Fruit fly (Drosophila melanogaster) whole organism, embryonic: ENCODE data around the gene ohgt.
A peak's percentile ranks its signal among the peaks of the same experiment; 100 is the strongest.

Source experiments
- CG10462 ChIP-seq: fragments of 200-800 bp; sonication (Bioruptor generic); optimal IDR thresholded peaks from 2 replicates; lab custom pipeline; 2016; ENCODE audit warnings: missing biosample characterization, missing genetic modification characterization
- CG11398 ChIP-seq: fragments of 200-800 bp; sonication (Bioruptor generic); optimal IDR thresholded peaks from 2 replicates; lab custom pipeline; 2016; ENCODE audit warnings: missing biosample characterization, missing genetic modification characterization
- CG14710 ChIP-seq: fragments of 200-800 bp; sonication (Bioruptor generic); optimal IDR thresholded peaks from 3 replicates; lab custom pipeline; 2019; ENCODE audit warnings: missing biosample characterization, mild to moderate bottlenecking, missing genetic modification characterization, moderate library complexity
- CG15696 ChIP-seq: fragments of 200-800 bp; sonication (Bioruptor generic); optimal IDR thresholded peaks from 2 replicates; lab custom pipeline; 2019; ENCODE audit warnings: missing biosample characterization, mild to moderate bottlenecking, missing genetic modification characterization, moderate library complexity
- CG17385 ChIP-seq: fragments of 200-800 bp; sonication (Bioruptor generic); optimal IDR thresholded peaks from 3 replicates; lab custom pipeline; 2018; ENCODE audit warnings: missing biosample characterization, mild to moderate bottlenecking, missing genetic modification characterization
- CG17802 ChIP-seq: fragments of 200-800 bp; sonication (Bioruptor generic); optimal IDR thresholded peaks from 2 replicates; lab custom pipeline; 2018; ENCODE audit warnings: missing biosample characterization, mild to moderate bottlenecking, missing genetic modification characterization, moderate library complexity
- CG3281 ChIP-seq: fragments of 200-800 bp; sonication (Bioruptor generic); optimal IDR thresholded peaks from 3 replicates; lab custom pipeline; 2017; ENCODE audit warnings: missing biosample characterization, mild to moderate bottlenecking, missing genetic modification characterization
- CG33213 ChIP-seq: fragments of 200-800 bp; sonication (Bioruptor generic); optimal IDR thresholded peaks from 3 replicates; lab custom pipeline; 2016; ENCODE audit warnings: missing biosample characterization, missing genetic modification characterization
- CG3407 ChIP-seq: fragments of 200-800 bp; sonication (Bioruptor generic); optimal IDR thresholded peaks from 2 replicates; lab custom pipeline; 2018; ENCODE audit warnings: missing biosample characterization, mild to moderate bottlenecking, missing genetic modification characterization
- CG3838 ChIP-seq: fragments of 200-800 bp; sonication (Bioruptor generic); optimal IDR thresholded peaks from 3 replicates; lab custom pipeline; 2016; ENCODE audit warnings: missing biosample characterization, missing genetic modification characterization
- CG6272 ChIP-seq: fragments of 200-800 bp; sonication (Bioruptor generic); IDR thresholded peaks from 2 replicates; pipeline ENCODE4 v1.3.6; 2022; ENCODE audit warnings: missing biosample characterization, missing genetic modification characterization
- CG6791 ChIP-seq: fragments of 200-800 bp; sonication (Bioruptor generic); IDR thresholded peaks from 3 replicates; pipeline ENCODE4 v1.3.6; 2022; ENCODE audit warnings: missing biosample characterization, missing genetic modification characterization; ENCODE audit not compliant: partially characterized antibody
- CG7271 ChIP-seq: fragments of 200-800 bp; sonication (Bioruptor generic); optimal IDR thresholded peaks from 2 replicates; lab custom pipeline; 2018; ENCODE audit warnings: missing biosample characterization, mild to moderate bottlenecking, missing genetic modification characterization, moderate library complexity
- CG7963 ChIP-seq: fragments of 200-800 bp; sonication (Bioruptor generic); IDR thresholded peaks from 3 replicates; pipeline ENCODE4 v1.3.6; 2022; ENCODE audit warnings: missing biosample characterization, missing genetic modification characterization; ENCODE audit not compliant: partially characterized antibody
- CG8089 ChIP-seq: fragments of 200-800 bp; sonication (Bioruptor generic); optimal IDR thresholded peaks from 3 replicates; lab custom pipeline; 2016; ENCODE audit warnings: missing biosample characterization, missing genetic modification characterization
- CG8281 ChIP-seq: fragments of 200-800 bp; sonication (Bioruptor generic); optimal IDR thresholded peaks from 2 replicates; lab custom pipeline; 2018; ENCODE audit warnings: missing biosample characterization, mild to moderate bottlenecking, missing genetic modification characterization, moderate library complexity
- CG9437 ChIP-seq: fragments of 200-800 bp; sonication (Bioruptor generic); optimal IDR thresholded peaks from 2 replicates; lab custom pipeline; 2018; ENCODE audit warnings: missing biosample characterization, mild to moderate bottlenecking, missing genetic modification characterization
- CG9817 ChIP-seq: fragments of 200-800 bp; sonication (Bioruptor generic); optimal IDR thresholded peaks from 2 replicates; lab custom pipeline; 2018; ENCODE audit warnings: missing biosample characterization, mild to moderate bottlenecking, missing genetic modification characterization, moderate library complexity
- Camta ChIP-seq: fragments of 200-800 bp; sonication (Bioruptor generic); optimal IDR thresholded peaks from 2 replicates; lab custom pipeline; 2016; ENCODE audit warnings: missing biosample characterization, missing genetic modification characterization
- CoRest ChIP-seq: fragments of 200-800 bp; sonication (Bioruptor generic); optimal IDR thresholded peaks from 3 replicates; lab custom pipeline; 2018; ENCODE audit warnings: missing biosample characterization, mild to moderate bottlenecking, missing genetic modification characterization, moderate library complexity
- Dad ChIP-seq: fragments of 200-800 bp; sonication (Bioruptor generic); optimal IDR thresholded peaks from 3 replicates; lab custom pipeline; 2016; ENCODE audit warnings: missing biosample characterization, missing genetic modification characterization
- Dek ChIP-seq: fragments of 200-800 bp; sonication (Bioruptor generic); optimal IDR thresholded peaks from 3 replicates; lab custom pipeline; 2019; ENCODE audit warnings: missing biosample characterization, mild to moderate bottlenecking, missing genetic modification characterization, moderate library complexity
- Fer3 ChIP-seq: fragments of 200-800 bp; sonication (Bioruptor generic); optimal IDR thresholded peaks from 2 replicates; lab custom pipeline; 2018; ENCODE audit warnings: missing biosample characterization, mild to moderate bottlenecking, missing genetic modification characterization, moderate library complexity
- Gug ChIP-seq: fragments of 200-800 bp; sonication (Bioruptor generic); IDR thresholded peaks from 4 replicates; pipeline ENCODE4 v1.3.6; 2022; ENCODE audit warnings: missing biosample characterization, missing genetic modification characterization
- MESR4 ChIP-seq: fragments of 200-800 bp; sonication (Bioruptor generic); optimal IDR thresholded peaks from 2 replicates; lab custom pipeline; 2018; ENCODE audit warnings: missing biosample characterization, mild to moderate bottlenecking, missing genetic modification characterization, moderate library complexity
- NK7.1 ChIP-seq: fragments of 200-800 bp; sonication (Bioruptor generic); optimal IDR thresholded peaks from 3 replicates; lab custom pipeline; 2016; ENCODE audit warnings: missing biosample characterization, missing genetic modification characterization
- Side ChIP-seq: fragments of 200-800 bp; sonication (Bioruptor generic); optimal IDR thresholded peaks from 2 replicates; lab custom pipeline; 2016; ENCODE audit warnings: missing biosample characterization, missing genetic modification characterization
- Sox100B ChIP-seq: fragments of 200-800 bp; sonication (Bioruptor generic); optimal IDR thresholded peaks from 3 replicates; lab custom pipeline; 2018; ENCODE audit warnings: missing biosample characterization, mild to moderate bottlenecking, missing genetic modification characterization
- Ssrp ChIP-seq: fragments of 200-800 bp; sonication (Bioruptor generic); optimal IDR thresholded peaks from 2 replicates; lab custom pipeline; 2018; ENCODE audit warnings: missing biosample characterization, mild to moderate bottlenecking, missing genetic modification characterization, moderate library complexity
- Xrp1 ChIP-seq: fragments of 200-800 bp; sonication (Bioruptor generic); IDR thresholded peaks from 2 replicates; pipeline ENCODE4 v1.3.6; 2022; ENCODE audit warnings: missing biosample characterization, missing genetic modification characterization
- amos ChIP-seq: fragments of 200-800 bp; sonication (Bioruptor generic); IDR thresholded peaks from 2 replicates; pipeline ENCODE4 v1.3.6; 2022; ENCODE audit warnings: missing biosample characterization, missing genetic modification characterization; ENCODE audit not compliant: partially characterized antibody
- bab2 ChIP-seq: fragments of 200-800 bp; sonication (Bioruptor generic); optimal IDR thresholded peaks from 2 replicates; lab custom pipeline; 2016; ENCODE audit warnings: missing biosample characterization, missing genetic modification characterization
- br ChIP-seq: fragments of >200 bp; optimal IDR thresholded peaks from 2 replicates; lab custom pipeline; 2017
- cas ChIP-seq: fragments of 200-800 bp; sonication (Bioruptor generic); IDR thresholded peaks from 2 replicates; pipeline ENCODE4 v1.3.6; 2022; ENCODE audit warnings: missing biosample characterization, missing genetic modification characterization
- chif ChIP-seq, 2 experiments: fragments of 200-800 bp; sonication (Bioruptor generic); optimal IDR thresholded peaks; 3 replicates each; lab custom pipeline; 2016; ENCODE audit warnings: missing biosample characterization in 2 of 2, missing genetic modification characterization in 2 of 2
- fd3F ChIP-seq: fragments of 200-800 bp; sonication (Bioruptor generic); optimal IDR thresholded peaks from 2 replicates; lab custom pipeline; 2018; ENCODE audit warnings: missing biosample characterization, mild to moderate bottlenecking, missing genetic modification characterization, moderate library complexity
- grn ChIP-seq: fragments of 200-800 bp; sonication (Bioruptor generic); optimal IDR thresholded peaks from 3 replicates; lab custom pipeline; 2017; ENCODE audit warnings: missing biosample characterization, missing genetic modification characterization
- gt ChIP-seq: fragments of 200-800 bp; sonication (Bioruptor generic); IDR thresholded peaks from 2 replicates; pipeline ENCODE4 v1.3.6; 2022; ENCODE audit warnings: missing biosample characterization, missing genetic modification characterization
- lov ChIP-seq, 2 experiments: fragments of 200-800 bp in 1 of 2; fragments of >200 bp in 1 of 2; sonication (Bioruptor generic) in 1 of 2; IDR thresholded peaks in 1 of 2; optimal IDR thresholded peaks in 1 of 2; 2 replicates in 1 of 2; 3 replicates in 1 of 2; pipeline versions ENCODE4 v1.3.6 to Lab custom; 2017 to 2022; ENCODE audit warnings: missing biosample characterization in 1 of 2, missing genetic modification characterization in 1 of 2
- otp ChIP-seq: fragments of 200-800 bp; sonication (Bioruptor generic); IDR thresholded peaks from 3 replicates; pipeline ENCODE4, ENCODE4 v1.3.6; 2022; ENCODE audit warnings: missing biosample characterization, missing genetic modification characterization
- pan ChIP-seq, 4 experiments: fragments of >200 bp in 3 of 4; fragments of 200-800 bp in 1 of 4; sonication (Bioruptor generic) in 1 of 4; optimal IDR thresholded peaks in 3 of 4; IDR thresholded peaks in 1 of 4; 2 replicates each; pipeline versions ENCODE4 v1.3.6 to Lab custom; 2017 to 2022; ENCODE audit warnings: missing biosample characterization in 2 of 4, missing genetic modification characterization in 2 of 4, mixed read lengths in 1 of 4
- peb ChIP-seq: fragments of 200-800 bp; sonication (Bioruptor generic); IDR thresholded peaks from 2 replicates; pipeline ENCODE4 v1.3.6; 2022; ENCODE audit warnings: missing biosample characterization, missing genetic modification characterization
- pzg ChIP-seq: fragments of 200-800 bp; sonication (Bioruptor generic); optimal IDR thresholded peaks from 3 replicates; lab custom pipeline; 2018; ENCODE audit warnings: missing biosample characterization, mild to moderate bottlenecking, missing genetic modification characterization, moderate library complexity
- row ChIP-seq: fragments of 200-800 bp; sonication (Bioruptor generic); IDR thresholded peaks from 3 replicates; pipeline ENCODE4 v1.3.6; 2022; ENCODE audit warnings: missing biosample characterization, missing genetic modification characterization
- slp2 ChIP-seq: fragments of 200-800 bp; sonication (Bioruptor generic); optimal IDR thresholded peaks from 2 replicates; lab custom pipeline; 2016; ENCODE audit warnings: missing biosample characterization, missing genetic modification characterization
- sqz ChIP-seq: fragments of 200-800 bp; sonication (Bioruptor generic); optimal IDR thresholded peaks from 3 replicates; lab custom pipeline; 2018; ENCODE audit warnings: missing biosample characterization, mild to moderate bottlenecking, missing genetic modification characterization
- ssp ChIP-seq: fragments of 200-800 bp; sonication (Bioruptor generic); IDR thresholded peaks from 2 replicates; pipeline ENCODE4 v1.3.6; 2022; ENCODE audit warnings: missing biosample characterization, missing genetic modification characterization
- unpg ChIP-seq: fragments of 200-800 bp; sonication (Bioruptor generic); optimal IDR thresholded peaks from 3 replicates; lab custom pipeline; 2018; ENCODE audit warnings: missing biosample characterization, mild to moderate bottlenecking, missing genetic modification characterization, moderate library complexity

ohgt gene

DNA sequence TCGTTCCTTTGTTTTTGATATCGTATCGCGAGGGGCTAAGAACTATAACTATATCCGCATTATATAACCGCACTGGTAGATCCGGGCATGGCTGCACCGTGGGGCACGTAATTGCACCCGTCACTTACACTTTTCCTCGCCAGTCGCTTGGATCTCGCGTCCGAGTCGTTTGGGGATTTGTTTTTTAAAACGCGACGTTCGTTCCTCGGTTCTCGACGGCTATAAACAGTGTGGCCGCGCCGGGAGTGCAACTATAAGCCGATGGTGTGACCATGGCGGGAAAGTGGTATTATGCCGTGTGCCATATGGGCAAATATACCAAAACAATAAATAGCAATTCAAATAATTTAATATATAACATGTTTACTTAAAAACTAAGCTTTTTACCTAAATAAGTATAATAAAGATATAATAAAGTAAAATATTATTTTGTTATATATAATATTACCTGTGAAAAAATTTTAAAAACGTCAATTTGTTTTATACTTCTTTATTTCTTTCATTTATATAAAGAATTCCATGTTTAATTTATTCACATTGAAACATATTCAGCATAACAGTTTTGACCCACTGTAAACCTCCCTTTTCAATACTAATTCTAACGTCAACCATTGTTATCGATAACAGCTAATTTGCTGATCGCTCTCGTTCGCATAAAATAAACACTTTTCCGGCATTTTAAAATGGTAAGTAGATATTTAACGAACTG lies 6.2 kb upstream of the ohgt start, which contains the start of the genes Mical and CG3909 (continued):
- TF ChIP-seq CG9437 (peak; percentile 77), CG8281 (tag; lab: Kevin White, UChicago) (peak; percentile 41), CG7271 (tag; lab: Kevin White, UChicago) (peak; percentile 9), row (GFP tag; lab: Robert Waterston, UW) (peak; percentile 87), CG8089 (GFP tag; lab: Kevin White, UChicago) (no peak), CG10462 (GFP tag; lab: Kevin White, UChicago) (peak; percentile 59), CG7963 (GFP tag; lab: Robert Waterston, UW) (no peak; the same call in 2 of the 3 replicates), unpg (GFP tag; lab: Kevin White, UChicago) (peak; percentile 88), Dek (tag; lab: Kevin White, UChicago) (peak; percentile 89), NK7.1 (GFP tag; lab: Kevin White, UChicago) (no peak), CG33213 (GFP tag; lab: Kevin White, UChicago) (peak; percentile 22), CG14710 (peak; percentile 89), Side (peak; percentile 15), Xrp1 (peak; percentile 89), CG3281 (peak; percentile 70), Sox100B (GFP tag; lab: Kevin White, UChicago) (peak; percentile 83), CG17385 (GFP tag; lab: Kevin White, UChicago) (peak; percentile 76), br (no peak), CG6791 (0 out of 3 replicates have a peak, but pooled peaks have one; percentile 30), CoRest (peak; percentile 93), Ssrp (peak; percentile 83), amos (GFP tag; lab: Robert Waterston, UW) (peak; percentile 42; the same call in 1 of the 2 replicates), CG11398 (GFP tag; lab: Kevin White, UChicago) (no peak), pan (optimal IDR thresholded peaks at IDR 0.05; lab: Kevin White, UChicago) (no peak), pan (GFP tag; optimal IDR thresholded peaks at IDR 0.05 in 1 of 2, IDR thresholded peaks at IDR 0.05 in 1 of 2) (peak in 1 of 2 experiments; percentile 95), ssp (GFP tag; lab: Robert Waterston, UW) (peak; percentile 83), CG17802 (tag; lab: Kevin White, UChicago) (peak; percentile 12), bab2 (GFP tag; lab: Kevin White, UChicago) (peak; percentile 54), slp2 (GFP tag; lab: Kevin White, UChicago) (no peak), MESR4 (peak; percentile 64), otp (GFP tag; lab: Robert Waterston, UW) (peak; percentile 87), CG6272 (GFP tag; lab: Robert Waterston, UW) (peak; percentile 76), Fer3 (tag; lab: Kevin White, UChicago) (peak; percentile 88), CG9817 (tag; lab: Kevin White, UChicago) (peak; percentile 84), Dad (GFP tag; lab: Kevin White, UChicago) (no peak), sqz (GFP tag; lab: Kevin White, UChicago) (no peak), pzg (peak; percentile 76), CG3407 (GFP tag; lab: Kevin White, UChicago) (peak; percentile 52), Camta (GFP tag; lab: Kevin White, UChicago) (no peak), lov (optimal IDR thresholded peaks at IDR 0.05; lab: Kevin White, UChicago) (no peak), lov (GFP tag; IDR thresholded peaks at IDR 0.05; lab: Robert Waterston, UW) (peak; percentile 72; the same call in 1 of the 3 replicates), CG3838 (peak; percentile 6), chif (GFP tag; optimal IDR thresholded peaks at IDR 0.05; lab: Kevin White, UChicago) (peak in 1 of 2 experiments; percentile 10), peb (peak; percentile 50; the same call in 1 of the 2 replicates), Gug (GFP tag; lab: Robert Waterston, UW) (peak; percentile 77; the same call in 3 of the 4 replicates), CG15696 (tag; lab: Kevin White, UChicago) (peak; percentile 80), gt (GFP tag; lab: Robert Waterston, UW) (peak; percentile 61), grn (GFP tag; lab: Kevin White, UChicago) (no peak), fd3F (peak; percentile 82), cas (peak; percentile 83; the same call in 1 of the 2 replicates)
